Worm (Caenorhabditis elegans): ENCODE data around the gene W10G11.2.

DNA sequence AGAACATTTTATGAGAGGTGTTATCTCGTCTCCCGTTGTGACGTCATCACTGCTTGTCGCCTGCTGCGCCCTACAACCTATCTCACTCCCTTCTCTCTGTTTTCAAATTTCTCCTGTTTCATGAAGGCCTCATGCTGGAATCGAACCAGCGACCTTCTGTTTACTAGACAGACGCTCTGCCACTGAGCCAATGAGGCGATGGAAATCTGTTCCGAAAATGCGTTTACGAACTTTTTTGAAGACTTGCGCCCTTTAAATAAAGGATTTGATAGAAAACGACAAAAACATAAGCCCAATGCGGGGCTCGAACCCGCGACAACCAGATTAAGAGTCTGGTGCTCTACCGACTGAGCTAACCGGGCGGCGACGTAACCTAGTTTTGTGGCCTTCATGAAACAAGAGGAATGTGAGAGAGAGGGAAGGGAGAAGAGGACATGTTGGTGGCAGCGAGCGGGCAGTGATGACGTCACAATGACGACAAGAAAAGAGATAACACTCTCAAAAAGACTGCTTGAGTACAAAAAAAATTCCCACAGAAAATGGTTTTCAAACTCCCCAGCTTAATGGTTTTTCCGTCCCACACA lies 42.4 kb downstream of the W10G11.2 start, which contains the start of gene clec-126:
- peak; percentile 79 for TF ChIP-seq him-1 (tag; optimal IDR thresholded peaks at IDR 0.05)
- TF ChIP-seq dao-5 (tag; optimal IDR thresholded peaks at IDR 0.05) = peak; percentile 15
